Worm (Caenorhabditis elegans) whole organism, midembryonic: Measurements from ENCODE around the gene T25F10.3.
A peak's percentile ranks its signal among the peaks of the same experiment; 100 is the strongest.

Source experiments
- T22C8.4 ChIP-seq: fragments of 200-800 bp; sonication (Bioruptor generic); IDR thresholded peaks from 2 replicates; pipeline ENCODE4 v1.3.6; 2022; ENCODE audit warnings: missing genetic modification characterization, missing compliant biosample characterization
- cog-1 ChIP-seq: sonication (generic microtip); optimal IDR thresholded peaks from 2 replicates; lab custom pipeline; 2016; ENCODE audit warnings: missing genetic modification characterization, missing compliant biosample characterization
- flt-1 ChIP-seq: fragments of 200-800 bp; sonication (Bioruptor generic); IDR thresholded peaks from 2 replicates; pipeline ENCODE4 v1.3.6; 2022; ENCODE audit warnings: missing genetic modification characterization, missing compliant biosample characterization
- klf-2 ChIP-seq: fragments of 200-800 bp; sonication (Bioruptor generic); conservative IDR thresholded peaks from 2 replicates; pipeline ENCODE4 v1.3.6; 2022; ENCODE audit warnings: missing genetic modification reagents, missing genetic modification characterization, missing compliant biosample characterization
- med-1 ChIP-seq: sonication (generic microtip); optimal IDR thresholded peaks from 2 replicates; lab custom pipeline; 2017; ENCODE audit warnings: missing genetic modification characterization, mild to moderate bottlenecking, missing compliant biosample characterization, antibody characterized with exemption, missing genetic modification reagents; ENCODE audit not compliant: insufficient read depth
- ref-1 ChIP-seq: fragments of 200-800 bp; sonication (Bioruptor generic); conservative IDR thresholded peaks from 2 replicates; pipeline ENCODE4 v1.3.6; 2022; ENCODE audit warnings: missing genetic modification reagents, missing genetic modification characterization, missing compliant biosample characterization
- tab-1 ChIP-seq: fragments of 200-800 bp; sonication (Bioruptor generic); IDR thresholded peaks from 2 replicates; pipeline ENCODE4 v1.3.6; 2022; ENCODE audit warnings: missing genetic modification characterization, missing compliant biosample characterization
- ztf-23 ChIP-seq: fragments of 200-800 bp; sonication (Bioruptor generic); IDR thresholded peaks from 2 replicates; pipeline ENCODE4 v1.3.6; 2022; ENCODE audit warnings: missing genetic modification reagents, missing genetic modification characterization, missing compliant biosample characterization
- ztf-29 ChIP-seq: fragments of 200-800 bp; sonication (Bioruptor generic); IDR thresholded peaks from 2 replicates; pipeline ENCODE4 v1.3.6; 2022; ENCODE audit warnings: missing genetic modification reagents, missing genetic modification characterization, missing compliant biosample characterization

The T25F10.3 gene

DNA sequence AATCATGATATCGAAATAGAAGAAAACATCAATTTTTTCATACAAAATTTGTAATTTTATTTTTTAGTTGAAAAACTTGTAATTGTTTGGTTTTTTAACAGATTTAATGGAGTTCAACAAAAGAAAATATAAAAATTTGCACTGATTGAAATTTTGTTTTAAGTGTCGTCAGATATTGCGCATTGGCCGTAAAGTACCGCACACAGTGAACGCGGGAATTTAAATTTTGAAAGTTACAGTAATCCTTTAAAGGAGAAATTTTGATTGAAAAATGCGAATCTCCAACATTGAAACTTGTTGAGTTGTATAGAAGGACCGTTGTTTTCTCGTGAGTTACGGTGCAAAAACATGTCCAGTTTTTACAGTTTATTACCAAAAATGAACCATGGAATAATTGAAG lies 48.1 kb downstream of the T25F10.3 start:
- TF ChIP-seq med-1 = no peak
- no peak for TF ChIP-seq cog-1
- no peak for TF ChIP-seq ztf-23
- no peak for TF ChIP-seq klf-2 (GFP tag; lab: Robert Waterston, UW)
- TF ChIP-seq T22C8.4 = no peak
- TF ChIP-seq ref-1 (GFP tag; lab: Robert Waterston, UW) = no peak
- no peak for TF ChIP-seq tab-1 (GFP tag; lab: Robert Waterston, UW)
- no peak for TF ChIP-seq ztf-29
- no peak for TF ChIP-seq flt-1 (GFP tag; lab: Robert Waterston, UW)

DNA sequence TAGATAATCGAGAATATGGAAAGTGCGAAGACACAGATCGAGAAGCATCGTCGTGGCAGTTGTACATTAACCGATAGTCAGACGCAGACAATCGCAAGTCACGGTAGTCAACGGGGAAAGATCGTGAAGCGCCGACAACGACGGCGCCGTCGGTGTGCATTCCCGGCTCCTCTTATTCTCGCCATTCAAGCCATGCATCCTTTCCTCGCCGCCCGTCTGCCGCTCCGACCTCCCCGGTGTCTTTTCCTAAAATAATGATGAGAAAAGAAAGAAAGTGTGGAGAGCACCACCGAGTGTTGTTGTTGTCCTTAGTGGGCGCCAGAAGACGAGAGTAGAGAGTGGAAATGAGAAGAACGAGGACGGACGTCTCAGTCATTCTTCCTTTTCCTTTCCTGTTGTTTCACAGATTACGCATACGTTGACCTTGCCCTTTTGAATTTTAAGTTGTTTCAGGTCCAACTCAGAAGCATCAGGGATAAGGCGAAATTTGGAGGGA lies 48.9 kb downstream of the T25F10.3 start, which contains the start of gene ZC404.1:
TSS of gene ZC404.1 (plus strand) at position 446 of the 496 bp plus-strand sequence.
- no peak for TF ChIP-seq cog-1
- TF ChIP-seq flt-1 (GFP tag; lab: Robert Waterston, UW) = no peak

DNA sequence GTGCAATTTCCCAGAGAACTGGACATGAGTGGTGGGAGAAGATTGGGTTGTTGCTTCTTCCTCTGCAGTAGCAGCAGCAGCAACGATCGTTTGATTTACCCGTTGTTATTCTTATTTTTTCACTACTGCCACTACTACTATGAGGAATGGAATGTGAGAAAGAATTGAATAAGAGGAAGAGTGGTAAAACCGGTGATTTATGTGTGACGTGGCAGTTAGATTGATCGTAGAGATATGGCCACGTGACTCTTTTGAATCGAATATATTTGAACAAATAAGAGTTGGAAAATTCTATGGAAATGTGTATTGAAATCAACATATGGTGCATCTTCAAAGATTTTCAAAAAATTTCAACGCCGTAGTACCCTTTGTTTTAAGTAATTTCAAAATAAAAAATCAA lies 51.4 kb downstream of the T25F10.3 start:
- TF ChIP-seq klf-2 (GFP tag; lab: Robert Waterston, UW) = no peak
- no peak for TF ChIP-seq ztf-29
- no peak for TF ChIP-seq ref-1 (GFP tag; lab: Robert Waterston, UW)
- no peak for TF ChIP-seq cog-1
- no peak for TF ChIP-seq T22C8.4
- no peak for TF ChIP-seq ztf-23
- TF ChIP-seq tab-1 (GFP tag; lab: Robert Waterston, UW) = no peak
- no peak for TF ChIP-seq med-1
- TF ChIP-seq flt-1 (GFP tag; lab: Robert Waterston, UW) = no peak

DNA sequence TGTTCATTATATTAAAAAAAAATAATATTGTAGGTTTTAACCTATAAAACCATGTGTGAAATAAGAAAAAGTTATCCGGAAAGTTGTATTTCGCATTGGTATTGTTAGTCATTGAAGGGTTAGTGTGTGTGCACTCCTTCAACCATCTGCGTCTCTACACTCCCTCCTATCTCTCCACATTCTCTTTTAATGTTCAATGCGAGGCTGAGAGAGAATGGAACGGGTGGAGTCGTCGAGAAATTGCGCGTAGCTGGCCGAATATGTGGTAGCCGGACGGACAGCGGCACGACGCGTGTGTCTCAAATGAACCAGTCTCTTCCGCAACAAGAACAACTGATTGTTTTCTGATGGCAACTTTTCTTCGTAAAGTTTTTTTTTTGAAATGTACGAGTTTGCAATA lies 52.0 kb downstream of the T25F10.3 start:
- TF ChIP-seq ztf-23 = no peak
- peak; percentile 65 for TF ChIP-seq cog-1
- no peak for TF ChIP-seq ref-1 (GFP tag; lab: Robert Waterston, UW)
- no peak for TF ChIP-seq T22C8.4
